Fruit fly (Drosophila melanogaster): ENCODE data around the gene CG32639.

DNA sequence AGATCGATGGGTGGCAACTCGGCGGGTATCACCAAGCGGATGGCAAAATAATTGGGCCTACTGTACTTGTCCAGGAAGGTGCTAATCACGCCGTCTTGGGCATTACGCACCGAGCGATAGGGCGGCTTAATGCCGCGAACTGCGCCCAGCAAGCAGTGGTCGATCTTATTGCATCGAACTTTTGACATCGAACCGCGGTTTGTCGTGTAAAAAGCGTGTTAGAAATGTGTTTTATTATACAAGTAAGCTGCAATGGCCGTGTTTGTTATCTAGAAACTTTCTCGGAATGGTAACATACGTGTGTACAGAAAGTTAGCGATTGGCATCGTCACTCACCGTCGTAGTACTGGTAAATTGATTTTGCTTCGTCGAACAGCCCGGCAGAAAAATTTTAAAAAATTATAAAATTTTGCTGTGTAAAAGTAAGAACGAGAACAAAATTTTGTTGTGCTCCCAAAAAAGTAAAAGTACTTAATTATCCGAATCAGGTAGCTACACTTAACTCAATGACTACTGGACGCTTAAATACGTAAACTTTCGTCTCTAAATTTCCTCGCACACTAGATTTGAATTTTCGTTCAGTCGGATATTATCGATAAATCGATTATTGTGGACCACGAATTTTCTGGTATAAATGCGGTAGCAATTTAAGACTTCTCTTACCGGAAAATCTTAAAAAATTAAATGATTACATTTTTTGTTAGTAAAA lies 21.8 kb upstream of the CG32639 start, which contains the start of the genes mew and CG15742:
- TF ChIP-seq Pif1A (GFP tag; optimal IDR thresholded peaks at IDR 0.05) (no peak), rn (GFP tag; IDR thresholded peaks at IDR 0.05) (no peak), CG32121 (GFP tag; IDR thresholded peaks at IDR 0.05) (no peak; the same call in 1 of the 2 replicates), gl (tag; optimal IDR thresholded peaks at IDR 0.05) (no peak), CG17806 (tag; optimal IDR thresholded peaks at IDR 0.05) (no peak)
